In the genomic region with DNA sequence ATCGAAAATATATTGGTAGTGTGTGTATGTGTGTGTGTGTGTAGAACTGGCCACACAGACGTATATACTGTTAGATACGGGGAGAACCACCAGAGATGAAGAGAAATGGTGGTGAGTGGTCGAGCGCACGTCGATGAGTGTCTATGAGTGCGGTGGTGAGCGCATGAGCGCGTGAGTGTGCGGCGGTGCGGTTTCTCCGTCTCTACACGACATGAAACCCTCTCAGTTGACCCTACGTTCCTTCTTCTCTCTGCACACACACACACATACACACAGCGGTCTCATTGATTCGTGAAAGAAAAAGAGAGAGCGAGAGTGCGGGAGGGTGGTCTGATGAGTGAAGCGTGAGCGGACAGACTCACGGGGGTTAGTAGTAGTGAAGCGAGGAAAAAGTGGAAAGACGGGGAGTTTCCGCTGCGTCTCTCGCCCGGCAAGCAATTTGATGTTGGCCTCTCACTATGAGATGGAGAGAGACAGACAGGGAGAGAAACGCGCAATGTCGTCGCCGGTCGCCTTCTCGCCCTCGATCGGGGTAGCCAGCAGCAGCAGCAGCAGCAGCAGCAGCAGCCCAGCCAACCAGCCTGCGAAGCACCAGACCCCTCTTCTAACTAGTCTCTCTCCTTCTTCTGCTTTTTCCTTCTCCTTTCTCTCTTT, we compare ENCODE assay signal across 5 worm cellular contexts.
TF ChIP-seq lines count a peak whose summit lies in the region.

No protein-coding gene starts in this region.

TF ChIP-seq in whole organism, L1 larva, 84 proteins besides CTCF, POLR2A, EP300 and RAD21 (continues in another document):
- peak; percentile 78 for TF ChIP-seq aha-1 (tag; optimal IDR thresholded peaks at IDR 0.05; lab: Kevin White, UChicago)
- TF ChIP-seq mdl-1 (tag; optimal IDR thresholded peaks at IDR 0.05; lab: Kevin White, UChicago) = peak; percentile 86 to 95
- TF ChIP-seq nhr-19 (GFP tag; conservative IDR thresholded peaks at IDR 0.05; lab: Robert Waterston, UW) = peak; percentile 90
- peak; percentile 78 for TF ChIP-seq unc-130 (tag; optimal IDR thresholded peaks at IDR 0.05; lab: Kevin White, UChicago)
- no peak for TF ChIP-seq nhr-28 (tag; optimal IDR thresholded peaks at IDR 0.05; lab: Kevin White, UChicago)
- TF ChIP-seq ceh-8 (GFP tag; optimal IDR thresholded peaks at IDR 0.05; lab: Kevin White, UChicago) = peak; percentile 59
- TF ChIP-seq snpc-4 (tag; optimal IDR thresholded peaks at IDR 0.05; lab: Kevin White, UChicago) = peak; percentile 73
- TF ChIP-seq isw-1 (GFP tag; IDR thresholded peaks at IDR 0.05; lab: Robert Waterston, UW) = peak; percentile 72
- TF ChIP-seq C16A3.4 (tag; optimal IDR thresholded peaks at IDR 0.05; lab: Kevin White, UChicago) = peak; percentile 97
- peak; percentile 84 for TF ChIP-seq irx-1 (tag; optimal IDR thresholded peaks at IDR 0.05; lab: Kevin White, UChicago)
- TF ChIP-seq nhr-76 (tag; optimal IDR thresholded peaks at IDR 0.05; lab: Kevin White, UChicago) = peak; percentile 82
- TF ChIP-seq ceh-88 (GFP tag; IDR thresholded peaks at IDR 0.05; lab: Robert Waterston, UW) = peak; percentile 81; the same call in 1 of the 2 replicates
- no peak; the same call in 1 of the 2 replicates for TF ChIP-seq unc-98 (GFP tag; IDR thresholded peaks at IDR 0.05; lab: Robert Waterston, UW)
- TF ChIP-seq nhr-85 (tag; lab: Kevin White, UChicago) = peak; percentile 98
- TF ChIP-seq C34B4.2 (tag; optimal IDR thresholded peaks at IDR 0.05; lab: Kevin White, UChicago) = peak; percentile 40
- TF ChIP-seq grh-1 (GFP tag; IDR thresholded peaks at IDR 0.05; lab: Robert Waterston, UW) = peak; percentile 72

TF ChIP-seq in whole organism, L3 larva, 47 proteins besides CTCF, POLR2A, EP300 and RAD21 (continues in another document):
- TF ChIP-seq nhr-23 (tag; optimal IDR thresholded peaks at IDR 0.05; lab: Kevin White, UChicago) (peak; percentile 92), mdl-1 (tag; optimal IDR thresholded peaks at IDR 0.05; lab: Kevin White, UChicago) (peak; percentile 93), fos-1 (tag; optimal IDR thresholded peaks at IDR 0.05; lab: Kevin White, UChicago) (peak; percentile 86), eor-1 (tag; optimal IDR thresholded peaks at IDR 0.05; lab: Kevin White, UChicago) (no peak), nhr-25 (tag; optimal IDR thresholded peaks at IDR 0.05; lab: Kevin White, UChicago) (peak; percentile 98), unc-62 (GFP tag; optimal IDR thresholded peaks at IDR 0.05; lab: Kevin White, UChicago) (peak; percentile 63), pqm-1 (tag; optimal IDR thresholded peaks at IDR 0.05; lab: Kevin White, UChicago) (peak; percentile 74), nhr-43 (tag; optimal IDR thresholded peaks at IDR 0.05; lab: Kevin White, UChicago; ENCODE audit: poor library complexity, severe bottlenecking) (peak; percentile 75), egl-5 (tag; optimal IDR thresholded peaks at IDR 0.05; lab: Kevin White, UChicago) (peak; percentile 62), nhr-11 (tag; optimal IDR thresholded peaks at IDR 0.05; lab: Kevin White, UChicago) (peak; percentile 93), nhr-77 (tag; optimal IDR thresholded peaks at IDR 0.05; lab: Kevin White, UChicago) (peak; percentile 67), elt-1 (tag; optimal IDR thresholded peaks at IDR 0.05; lab: Kevin White, UChicago) (peak; percentile 73), lin-15B (tag; optimal IDR thresholded peaks at IDR 0.05; lab: Kevin White, UChicago) (peak; percentile 67), jun-1 (tag; optimal IDR thresholded peaks at IDR 0.05; lab: Kevin White, UChicago) (peak; percentile 96), mml-1 (tag; optimal IDR thresholded peaks at IDR 0.05; lab: Kevin White, UChicago) (no peak), egl-27 (tag; optimal IDR thresholded peaks at IDR 0.05; lab: Kevin White, UChicago) (peak; percentile 45), ztf-4 (tag; optimal IDR thresholded peaks at IDR 0.05; lab: Kevin White, UChicago) (peak; percentile 89)

TF ChIP-seq in whole organism, early embryonic, 17 proteins besides CTCF, POLR2A, EP300 and RAD21:
- peak; percentile 38 for TF ChIP-seq flt-1 (GFP tag; IDR thresholded peaks at IDR 0.05; lab: Robert Waterston, UW)
- TF ChIP-seq ets-7 (tag; optimal IDR thresholded peaks at IDR 0.05; lab: Kevin White, UChicago) = peak; percentile 29
- TF ChIP-seq pes-1 (GFP tag; IDR thresholded peaks at IDR 0.05; lab: Robert Waterston, UW) = no peak
- peak; percentile 48 for TF ChIP-seq B0310.2 (tag; optimal IDR thresholded peaks at IDR 0.05; lab: Kevin White, UChicago)
- peak; percentile 90 for TF ChIP-seq F13C5.2 (tag; optimal IDR thresholded peaks at IDR 0.05; lab: Kevin White, UChicago)
- peak; percentile 41 for TF ChIP-seq ceh-36 (tag; optimal IDR thresholded peaks at IDR 0.05; lab: Kevin White, UChicago)
- peak; percentile 69 for TF ChIP-seq scrt-1 (GFP tag; IDR thresholded peaks at IDR 0.05; lab: Robert Waterston, UW)
- TF ChIP-seq hmbx-1 (tag; optimal IDR thresholded peaks at IDR 0.05; lab: Kevin White, UChicago) = no peak
- TF ChIP-seq hmg-4 (GFP tag; optimal IDR thresholded peaks at IDR 0.05; lab: Kevin White, UChicago) = peak; percentile 98
- no peak for TF ChIP-seq ceh-13 (GFP tag; optimal IDR thresholded peaks at IDR 0.05; lab: Kevin White, UChicago)
- peak; percentile 17 for TF ChIP-seq tra-4 (tag; optimal IDR thresholded peaks at IDR 0.05; lab: Kevin White, UChicago)
- peak; percentile 65; the same call in 1 of the 2 replicates for TF ChIP-seq sea-1 (GFP tag; conservative IDR thresholded peaks at IDR 0.05; lab: Robert Waterston, UW)
- peak; percentile 19; the same call in 1 of the 2 replicates for TF ChIP-seq tbx-37 (GFP tag; conservative IDR thresholded peaks at IDR 0.05; lab: Robert Waterston, UW)
- no peak for TF ChIP-seq ama-1 (optimal IDR thresholded peaks at IDR 0.05; lab: Kevin White, UChicago)
- 0 out of 2 replicates have a peak, but pooled peaks have one; percentile 30 for TF ChIP-seq tbx-11 (GFP tag; IDR thresholded peaks at IDR 0.05; lab: Robert Waterston, UW)
- TF ChIP-seq hnd-1 (tag; optimal IDR thresholded peaks at IDR 0.05; lab: Kevin White, UChicago) = no peak
- peak; percentile 55 for TF ChIP-seq aly-1 (tag; optimal IDR thresholded peaks at IDR 0.05; lab: Kevin White, UChicago)

TF ChIP-seq in whole organism, midembryonic, 9 proteins besides CTCF, POLR2A, EP300 and RAD21:
- TF ChIP-seq T22C8.4 (GFP tag; IDR thresholded peaks at IDR 0.05; lab: Robert Waterston, UW) (no peak), flt-1 (GFP tag; IDR thresholded peaks at IDR 0.05; lab: Robert Waterston, UW) (peak; percentile 76), klf-2 (GFP tag; conservative IDR thresholded peaks at IDR 0.05; lab: Robert Waterston, UW) (no peak), tab-1 (GFP tag; IDR thresholded peaks at IDR 0.05; lab: Robert Waterston, UW) (peak; percentile 72; the same call in 1 of the 2 replicates), ref-1 (GFP tag; conservative IDR thresholded peaks at IDR 0.05; lab: Robert Waterston, UW) (peak; percentile 37), cog-1 (tag; optimal IDR thresholded peaks at IDR 0.05; lab: Kevin White, UChicago) (peak; percentile 96), med-1 (GFP tag; optimal IDR thresholded peaks at IDR 0.05; lab: Kevin White, UChicago; ENCODE audit: insufficient read depth) (no peak), ztf-23 (GFP tag; IDR thresholded peaks at IDR 0.05; lab: Robert Waterston, UW) (no peak), ztf-29 (GFP tag; IDR thresholded peaks at IDR 0.05; lab: Robert Waterston, UW) (no peak; the same call in 1 of the 2 replicates)

TF ChIP-seq in whole organism, young adult, 124 proteins besides CTCF, POLR2A, EP300 and RAD21 (continues in another document):
- peak; percentile 93 for TF ChIP-seq atf-7 (tag; optimal IDR thresholded peaks at IDR 0.05; lab: Kevin White, UChicago)
- TF ChIP-seq aptf-3 (GFP tag; IDR thresholded peaks at IDR 0.05; lab: Robert Waterston, UW) = no peak
- TF ChIP-seq Y53G8AR.9 (GFP tag; conservative IDR thresholded peaks at IDR 0.05; lab: Robert Waterston, UW) = 0 out of 2 replicates have a peak, but pooled peaks have one; percentile 17
- TF ChIP-seq Y56A3A.18 (GFP tag; IDR thresholded peaks at IDR 0.05; lab: Robert Waterston, UW) = peak; percentile 76
- no peak for TF ChIP-seq ccch-3 (GFP tag; optimal IDR thresholded peaks at IDR 0.05; lab: Kevin White, UChicago)
- TF ChIP-seq aptf-2 (GFP tag; conservative IDR thresholded peaks at IDR 0.05; lab: Robert Waterston, UW) = 0 out of 2 replicates have a peak, but pooled peaks have one; percentile 41
- no peak for TF ChIP-seq tbx-9 (tag; optimal IDR thresholded peaks at IDR 0.05; lab: Kevin White, UChicago; ENCODE audit: borderline replicate concordance)
- TF ChIP-seq mxl-1 (tag; optimal IDR thresholded peaks at IDR 0.05; lab: Kevin White, UChicago) = no peak
- TF ChIP-seq snpc-3.4 (tag; optimal IDR thresholded peaks at IDR 0.05; lab: Kevin White, UChicago) = no peak
- peak; percentile 15 for TF ChIP-seq snpc-1.1 (tag; optimal IDR thresholded peaks at IDR 0.05; lab: Kevin White, UChicago; ENCODE audit: insufficient read depth)
- TF ChIP-seq ceh-27 (GFP tag; optimal IDR thresholded peaks at IDR 0.05; lab: Kevin White, UChicago) = peak; percentile 97
- TF ChIP-seq F39B2.1 (GFP tag; IDR thresholded peaks at IDR 0.05; lab: Robert Waterston, UW) = no peak
- TF ChIP-seq T07F8.4 (tag; optimal IDR thresholded peaks at IDR 0.05; lab: Kevin White, UChicago) = no peak
- no peak for TF ChIP-seq rpc-1 (optimal IDR thresholded peaks at IDR 0.05; lab: Kevin White, UChicago)
- TF ChIP-seq rpc-1 (tag; optimal IDR thresholded peaks at IDR 0.05; lab: Kevin White, UChicago) = no peak
- TF ChIP-seq snpc-1.3 (tag; optimal IDR thresholded peaks at IDR 0.05; lab: Kevin White, UChicago; ENCODE audit: insufficient read depth) = peak; percentile 23
- TF ChIP-seq bed-2 (GFP tag; IDR thresholded peaks at IDR 0.05; lab: Robert Waterston, UW) = no peak
- TF ChIP-seq nhr-179 (tag; optimal IDR thresholded peaks at IDR 0.05; lab: Kevin White, UChicago) = no peak
- peak; percentile 82 for TF ChIP-seq gei-17 (GFP tag; optimal IDR thresholded peaks at IDR 0.05; lab: Kevin White, UChicago)
- TF ChIP-seq mes-4 (tag; optimal IDR thresholded peaks at IDR 0.05; lab: Kevin White, UChicago) = no peak
- TF ChIP-seq F22D6.2 (tag; optimal IDR thresholded peaks at IDR 0.05; lab: Kevin White, UChicago) = peak; percentile 83
- TF ChIP-seq attf-3 (GFP tag; conservative IDR thresholded peaks at IDR 0.05; lab: Robert Waterston, UW) = 0 out of 2 replicates have a peak, but pooled peaks have one; percentile 43
- TF ChIP-seq dox-1 (GFP tag; IDR thresholded peaks at IDR 0.05; lab: Robert Waterston, UW) = peak; percentile 89
- TF ChIP-seq athp-1 (tag; optimal IDR thresholded peaks at IDR 0.05; lab: Kevin White, UChicago) = peak; percentile 90
- TF ChIP-seq egrh-3 (GFP tag; IDR thresholded peaks at IDR 0.05; lab: Robert Waterston, UW) = peak; percentile 97
- peak; percentile 65 for TF ChIP-seq lin-54 (GFP tag; optimal IDR thresholded peaks at IDR 0.05; lab: Kevin White, UChicago)
- no peak for TF ChIP-seq him-1 (tag; optimal IDR thresholded peaks at IDR 0.05; lab: Kevin White, UChicago)
- peak; percentile 81 for TF ChIP-seq repo-1 (tag; optimal IDR thresholded peaks at IDR 0.05; lab: Kevin White, UChicago)
- TF ChIP-seq mcd-1 (GFP tag; IDR thresholded peaks at IDR 0.05; lab: Robert Waterston, UW) = peak; percentile 67
